Fruit fly (Drosophila melanogaster): ENCODE measurements around the gene mid.

mid gene

DNA sequence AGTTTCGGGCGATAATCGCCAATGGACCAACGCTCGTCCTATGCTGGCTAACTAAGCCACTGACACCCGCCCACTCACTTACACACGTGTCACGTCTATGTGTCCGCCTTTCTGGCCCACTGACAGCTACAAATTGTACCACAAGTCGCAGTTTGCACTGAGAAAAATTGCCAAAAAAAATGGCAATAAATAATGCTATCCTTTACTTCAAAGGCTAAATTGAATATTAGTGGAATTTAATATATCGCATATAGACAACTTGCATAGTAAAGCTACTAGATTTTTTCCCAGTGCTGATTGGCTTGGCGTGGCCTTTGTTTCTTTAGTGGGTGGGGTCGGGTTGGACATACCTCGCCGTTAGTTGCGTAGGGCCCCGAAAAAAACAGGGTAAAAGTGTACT lies 36.1 kb upstream of the mid start (continued):
- TF ChIP-seq fd64A (GFP tag; optimal IDR thresholded peaks at IDR 0.05) = peak; percentile 16
- TF ChIP-seq ttk (GFP tag; IDR thresholded peaks at IDR 0.05) = peak; percentile 60
- peak; percentile 2 for TF ChIP-seq dm (GFP tag; optimal IDR thresholded peaks at IDR 0.05)
- TF ChIP-seq org-1 (GFP tag; optimal IDR thresholded peaks at IDR 0.05) = peak; percentile 49
- no peak for TF ChIP-seq ato (GFP tag; IDR thresholded peaks at IDR 0.05; ENCODE audit: partially characterized antibody)
- 0 out of 2 replicates have a peak, but pooled peaks have one; percentile 24 for TF ChIP-seq sens-2 (GFP tag; IDR thresholded peaks at IDR 0.05)
- TF ChIP-seq CG13424 (tag; optimal IDR thresholded peaks at IDR 0.05) = peak; percentile 52
- TF ChIP-seq zfh1 (GFP tag; IDR thresholded peaks at IDR 0.05) = peak; percentile 79
- TF ChIP-seq ERR (GFP tag; optimal IDR thresholded peaks at IDR 0.05) = peak; percentile 52
- peak; percentile 35 for TF ChIP-seq chn (GFP tag; optimal IDR thresholded peaks at IDR 0.05)
- 0 out of 3 replicates have a peak, but pooled peaks have one; percentile 25 for TF ChIP-seq sr (GFP tag; IDR thresholded peaks at IDR 0.05)
- no peak for TF ChIP-seq ab (GFP tag; optimal IDR thresholded peaks at IDR 0.05)
- no peak for TF ChIP-seq pros (GFP tag; optimal IDR thresholded peaks at IDR 0.05)
- TF ChIP-seq Oaz (GFP tag; IDR thresholded peaks at IDR 0.05) = 0 out of 2 replicates have a peak, but pooled peaks have one; percentile 20
- peak; percentile 38 for TF ChIP-seq NfI (GFP tag; optimal IDR thresholded peaks at IDR 0.05)
- peak; percentile 31; the same call in 1 of the 2 replicates for TF ChIP-seq CG4404 (GFP tag; IDR thresholded peaks at IDR 0.05)
- TF ChIP-seq stc (GFP tag; IDR thresholded peaks at IDR 0.05) = 0 out of 2 replicates have a peak, but pooled peaks have one; percentile 21
- TF ChIP-seq Atf6 (GFP tag; IDR thresholded peaks at IDR 0.05) = peak; percentile 55; the same call in 1 of the 2 replicates
- TF ChIP-seq CG3407 (GFP tag; optimal IDR thresholded peaks at IDR 0.05) = peak; percentile 40
- peak; percentile 52 for TF ChIP-seq CG13624 (GFP tag; optimal IDR thresholded peaks at IDR 0.05)
- TF ChIP-seq CG12071 (GFP tag; optimal IDR thresholded peaks at IDR 0.05) = peak; percentile 34
- peak; percentile 61 for TF ChIP-seq slou (GFP tag; optimal IDR thresholded peaks at IDR 0.05)
- peak; percentile 52 for TF ChIP-seq CG1602 (GFP tag; optimal IDR thresholded peaks at IDR 0.05)
- TF ChIP-seq esg (GFP tag; conservative IDR thresholded peaks at IDR 0.05) = peak; percentile 59; the same call in 1 of the 2 replicates
- peak; percentile 73; the same call in 2 of the 3 replicates for TF ChIP-seq ci (GFP tag; IDR thresholded peaks at IDR 0.05)
- TF ChIP-seq Atf-2 (GFP tag; optimal IDR thresholded peaks at IDR 0.05) = peak; percentile 49
- no peak for TF ChIP-seq twi (tag; optimal IDR thresholded peaks at IDR 0.05)
- peak; percentile 62 for TF ChIP-seq CG7556 (GFP tag; optimal IDR thresholded peaks at IDR 0.05)
- TF ChIP-seq Myb (GFP tag; optimal IDR thresholded peaks at IDR 0.05) = peak; percentile 27
- TF ChIP-seq ranshi (GFP tag; IDR thresholded peaks at IDR 0.05) = 0 out of 2 replicates have a peak, but pooled peaks have one; percentile 61
- TF ChIP-seq Gug (GFP tag; IDR thresholded peaks at IDR 0.05) = peak; percentile 60; the same call in 3 of the 4 replicates
- TF ChIP-seq so (GFP tag; IDR thresholded peaks at IDR 0.05) = peak; percentile 69
- TF ChIP-seq CG2120 (GFP tag; optimal IDR thresholded peaks at IDR 0.05) = no peak
- TF ChIP-seq ssp (GFP tag; IDR thresholded peaks at IDR 0.05) = peak; percentile 59
- no peak for TF ChIP-seq MBD-R2 (GFP tag; IDR thresholded peaks at IDR 0.05)
- TF ChIP-seq tll (GFP tag; optimal IDR thresholded peaks at IDR 0.05) = peak in 1 of 2 experiments; percentile 7
- peak; percentile 32 for TF ChIP-seq mam (GFP tag; optimal IDR thresholded peaks at IDR 0.05)
- TF ChIP-seq CG11695 (GFP tag; IDR thresholded peaks at IDR 0.05) = peak; percentile 59; the same call in 1 of the 3 replicates
- TF ChIP-seq CG3838 (GFP tag; optimal IDR thresholded peaks at IDR 0.05) = no peak
- 0 out of 3 replicates have a peak, but pooled peaks have one; percentile 34 for TF ChIP-seq Dbx (GFP tag; IDR thresholded peaks at IDR 0.05)
- peak; percentile 25 for TF ChIP-seq Meics (GFP tag; optimal IDR thresholded peaks at IDR 0.05)
- no peak for TF ChIP-seq Taf1 (GFP tag; IDR thresholded peaks at IDR 0.05)
- TF ChIP-seq tin (GFP tag; optimal IDR thresholded peaks at IDR 0.05) = peak; percentile 64
- TF ChIP-seq HHEX (GFP tag; optimal IDR thresholded peaks at IDR 0.05) = peak; percentile 27
- TF ChIP-seq CG18262 (tag; optimal IDR thresholded peaks at IDR 0.05) = peak; percentile 64
- peak; percentile 49 for TF ChIP-seq grau (tag; optimal IDR thresholded peaks at IDR 0.05)
- peak; percentile 30 for TF ChIP-seq zen (tag; optimal IDR thresholded peaks at IDR 0.05)
- no peak for TF ChIP-seq CG6854 (GFP tag; optimal IDR thresholded peaks at IDR 0.05)
- peak; percentile 54 for TF ChIP-seq CG5245 (GFP tag; optimal IDR thresholded peaks at IDR 0.05)
- TF ChIP-seq Trl (optimal IDR thresholded peaks at IDR 0.05) = no peak
- TF ChIP-seq Trl (GFP tag; optimal IDR thresholded peaks at IDR 0.05) = peak; percentile 77
- TF ChIP-seq CG8924 (tag; optimal IDR thresholded peaks at IDR 0.05) = peak; percentile 45

Measured in whole organism, embryonic.